Worm (Caenorhabditis elegans) whole organism, early embryonic: ENCODE measurements around the gene Y23B4A.1.

ENCODE experiments used
- ama-1 ChIP-seq: fragments of 150-350 bp; optimal IDR thresholded peaks from 2 replicates; lab custom pipeline; 2014
- ceh-13 ChIP-seq: fragments of 200-800 bp; sonication (Bioruptor generic); optimal IDR thresholded peaks from 2 replicates; lab custom pipeline; 2018; ENCODE audit warnings: mild to moderate bottlenecking, missing genetic modification characterization, missing compliant biosample characterization
- ceh-36 ChIP-seq: sonication (generic microtip); optimal IDR thresholded peaks from 2 replicates; lab custom pipeline; 2016; ENCODE audit warnings: missing genetic modification characterization, inconsistent platforms, missing compliant biosample characterization
- flt-1 ChIP-seq: fragments of 200-800 bp; sonication (Bioruptor generic); IDR thresholded peaks from 2 replicates; pipeline ENCODE4 v1.3.6; 2022; ENCODE audit warnings: missing genetic modification characterization, missing compliant biosample characterization
- hnd-1 ChIP-seq: sonication (generic microtip); optimal IDR thresholded peaks from 2 replicates; lab custom pipeline; 2016; ENCODE audit warnings: missing genetic modification characterization, missing compliant biosample characterization
- scrt-1 ChIP-seq: fragments of 200-800 bp; sonication (Bioruptor generic); IDR thresholded peaks from 2 replicates; pipeline ENCODE4 v1.3.6; 2022; ENCODE audit warnings: missing genetic modification characterization, missing compliant biosample characterization
- tbx-37 ChIP-seq: fragments of 200-800 bp; sonication (Bioruptor generic); conservative IDR thresholded peaks from 2 replicates; pipeline ENCODE4 v1.3.6; 2022; ENCODE audit warnings: missing genetic modification reagents, missing genetic modification characterization, missing compliant biosample characterization
- tra-4 ChIP-seq: sonication (generic microtip); optimal IDR thresholded peaks from 2 replicates; lab custom pipeline; 2017; ENCODE audit warnings: missing genetic modification characterization, missing compliant biosample characterization

DNA sequence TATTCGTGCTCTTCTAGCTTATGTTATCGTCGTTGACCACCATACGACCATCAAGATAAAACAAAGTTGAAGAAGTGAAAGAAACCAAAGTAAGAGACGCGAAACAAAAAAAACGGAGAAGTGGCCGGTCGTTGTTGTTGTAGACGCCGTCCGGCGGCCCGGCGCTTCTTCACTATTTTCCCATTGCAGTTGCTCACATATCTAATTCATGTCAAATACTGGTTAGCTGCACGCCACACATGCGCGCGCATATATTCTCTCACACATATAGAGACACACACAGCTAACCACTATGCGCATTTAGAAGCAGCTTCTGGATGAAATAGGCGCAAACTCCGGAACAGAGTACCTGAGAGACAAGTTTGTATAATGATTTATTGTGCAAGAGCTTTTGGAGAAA lies 49.2 kb downstream of the Y23B4A.1 start:
- TF ChIP-seq scrt-1 (no peak), ceh-13 (GFP tag; lab: Kevin White, UChicago) (no peak), flt-1 (GFP tag; lab: Robert Waterston, UW) (no peak), hnd-1 (tag; lab: Kevin White, UChicago) (no peak), ama-1 (lab: Kevin White, UChicago) (no peak), ceh-36 (tag; lab: Kevin White, UChicago) (no peak), tra-4 (tag; lab: Kevin White, UChicago) (no peak), tbx-37 (GFP tag; lab: Robert Waterston, UW) (no peak)
